Fruit fly (Drosophila melanogaster): ENCODE measurements around the gene nej.

nej gene

dm6 chrX:9638927-9639420 is 47.9 kb downstream of the nej start (continued):
- TF ChIP-seq mirr (GFP tag; optimal IDR thresholded peaks at IDR 0.05) (no peak), Chrac-16 (GFP tag; optimal IDR thresholded peaks at IDR 0.05) (no peak), Adf1 (GFP tag; IDR thresholded peaks at IDR 0.05) (peak; percentile 15; the same call in 1 of the 2 replicates), zfh1 (GFP tag; IDR thresholded peaks at IDR 0.05) (no peak), CG12071 (GFP tag; optimal IDR thresholded peaks at IDR 0.05) (no peak), CG4820 (GFP tag; optimal IDR thresholded peaks at IDR 0.05) (no peak), danr (GFP tag; IDR thresholded peaks at IDR 0.05) (no peak), CG9727 (GFP tag; optimal IDR thresholded peaks at IDR 0.05) (no peak), mld (GFP tag; IDR thresholded peaks at IDR 0.05; ENCODE audit: partially characterized antibody) (no peak), cg (GFP tag; optimal IDR thresholded peaks at IDR 0.05) (no peak), chm (GFP tag; IDR thresholded peaks at IDR 0.05) (no peak; the same call in 1 of the 2 replicates), CG13894 (tag; optimal IDR thresholded peaks at IDR 0.05) (no peak), CG1792 (GFP tag; optimal IDR thresholded peaks at IDR 0.05) (no peak), tio (GFP tag; optimal IDR thresholded peaks at IDR 0.05) (no peak), Doc3 (GFP tag; IDR thresholded peaks at IDR 0.05; ENCODE audit: partially characterized antibody) (no peak), Dip2 (GFP tag; IDR thresholded peaks at IDR 0.05) (no peak), gt (GFP tag; IDR thresholded peaks at IDR 0.05) (no peak), fd64A (GFP tag; optimal IDR thresholded peaks at IDR 0.05) (no peak), caup (GFP tag; optimal IDR thresholded peaks at IDR 0.05; ENCODE audit: severe bottlenecking) (no peak), CkIIα-i1 (GFP tag; IDR thresholded peaks at IDR 0.05) (no peak), pho (GFP tag; optimal IDR thresholded peaks at IDR 0.05) (no peak), CG18476 (GFP tag; optimal IDR thresholded peaks at IDR 0.05) (no peak), jumu (GFP tag; optimal IDR thresholded peaks at IDR 0.05) (no peak), C15 (GFP tag; IDR thresholded peaks at IDR 0.05) (no peak), pzg (GFP tag; optimal IDR thresholded peaks at IDR 0.05) (peak; percentile 4), crp (GFP tag; optimal IDR thresholded peaks at IDR 0.05) (no peak), crol (GFP tag; IDR thresholded peaks at IDR 0.05) (peak; percentile 91), CG1233 (GFP tag; optimal IDR thresholded peaks at IDR 0.05) (no peak), Oaz (GFP tag; IDR thresholded peaks at IDR 0.05) (no peak), Nf-YA (GFP tag; IDR thresholded peaks at IDR 0.05) (no peak), Ets65A (GFP tag) (peak; percentile 71), HmgD (GFP tag; optimal IDR thresholded peaks at IDR 0.05) (no peak), CG14014 (GFP tag; IDR thresholded peaks at IDR 0.05) (no peak), exex (tag; optimal IDR thresholded peaks at IDR 0.05) (no peak), CG14441 (GFP tag; IDR thresholded peaks at IDR 0.05) (no peak), nerfin-1 (tag; optimal IDR thresholded peaks at IDR 0.05) (no peak), CG2129 (GFP tag; IDR thresholded peaks at IDR 0.05; ENCODE audit: partially characterized antibody) (0 out of 2 replicates have a peak, but pooled peaks have one; percentile 10), H2.0 (GFP tag; IDR thresholded peaks at IDR 0.05) (no peak), CG7928 (GFP tag; optimal IDR thresholded peaks at IDR 0.05) (no peak), CG3281 (GFP tag; optimal IDR thresholded peaks at IDR 0.05) (no peak), CG34422 (GFP tag; IDR thresholded peaks at IDR 0.05) (no peak), CG6791 (GFP tag; IDR thresholded peaks at IDR 0.05; ENCODE audit: partially characterized antibody) (peak; percentile 34; the same call in 1 of the 3 replicates), pita (GFP tag; optimal IDR thresholded peaks at IDR 0.05) (no peak), CG6689 (GFP tag; IDR thresholded peaks at IDR 0.05) (0 out of 2 replicates have a peak, but pooled peaks have one; percentile 15), CG2120 (GFP tag; optimal IDR thresholded peaks at IDR 0.05) (no peak), Dek (tag; optimal IDR thresholded peaks at IDR 0.05) (no peak), Fer1 (GFP tag; optimal IDR thresholded peaks at IDR 0.05) (peak; percentile 6), cas (GFP tag; IDR thresholded peaks at IDR 0.05) (no peak), nau (GFP tag; optimal IDR thresholded peaks at IDR 0.05) (no peak), Aef1 (GFP tag; IDR thresholded peaks at IDR 0.05) (no peak), Dref (GFP tag; IDR thresholded peaks at IDR 0.05) (peak; percentile 37; the same call in 1 of the 2 replicates)

Measured in whole organism, embryonic.